Fruit fly (Drosophila melanogaster): Measurements from ENCODE around the gene ntc.

The ntc gene

dm6 chr3L:3787595-3788151 is 18.6 kb downstream of the ntc start:
- TF ChIP-seq CG1620 (GFP tag; optimal IDR thresholded peaks at IDR 0.05) (peak; percentile 25), tj (GFP tag; optimal IDR thresholded peaks at IDR 0.05) (peak; percentile 62), CG7045 (GFP tag; optimal IDR thresholded peaks at IDR 0.05) (no peak), Hr96 (GFP tag; optimal IDR thresholded peaks at IDR 0.05) (peak; percentile 54), CG12768 (GFP tag; optimal IDR thresholded peaks at IDR 0.05) (peak; percentile 48), CG7101 (tag; optimal IDR thresholded peaks at IDR 0.05) (peak; percentile 56), Crg-1 (GFP tag; optimal IDR thresholded peaks at IDR 0.05) (peak; percentile 47), bab1 (GFP tag; optimal IDR thresholded peaks at IDR 0.05) (peak; percentile 43), CG14711 (tag; optimal IDR thresholded peaks at IDR 0.05) (no peak), CG11617 (GFP tag; optimal IDR thresholded peaks at IDR 0.05) (peak; percentile 23), kay (GFP tag; ENCODE audit: borderline replicate concordance) (peak; percentile 61), cic (GFP tag; optimal IDR thresholded peaks at IDR 0.05) (peak; percentile 58), CG5204 (GFP tag; optimal IDR thresholded peaks at IDR 0.05) (no peak), cnc (optimal IDR thresholded peaks at IDR 0.05) (no peak), Mnt (GFP tag; optimal IDR thresholded peaks at IDR 0.05) (peak; percentile 63), toe (GFP tag; optimal IDR thresholded peaks at IDR 0.05) (no peak), CG33017 (tag; optimal IDR thresholded peaks at IDR 0.05) (peak; percentile 48), ovo (GFP tag; optimal IDR thresholded peaks at IDR 0.05) (no peak)

- no peak for TF ChIP-seq bab1 (GFP tag; optimal IDR thresholded peaks at IDR 0.05)
- TF ChIP-seq tj (GFP tag; optimal IDR thresholded peaks at IDR 0.05) = no peak
- TF ChIP-seq CG11617 (GFP tag; optimal IDR thresholded peaks at IDR 0.05) = no peak
- TF ChIP-seq CG1620 (GFP tag; optimal IDR thresholded peaks at IDR 0.05) = no peak
- TF ChIP-seq CG12768 (GFP tag; optimal IDR thresholded peaks at IDR 0.05) = no peak
- TF ChIP-seq Crg-1 (GFP tag; optimal IDR thresholded peaks at IDR 0.05) = no peak
- TF ChIP-seq CG33017 (tag; optimal IDR thresholded peaks at IDR 0.05) = no peak
- no peak for TF ChIP-seq toe (GFP tag; optimal IDR thresholded peaks at IDR 0.05)
- no peak for TF ChIP-seq CG7101 (tag; optimal IDR thresholded peaks at IDR 0.05)
- no peak for TF ChIP-seq CG5204 (GFP tag; optimal IDR thresholded peaks at IDR 0.05)
- no peak for TF ChIP-seq ovo (GFP tag; optimal IDR thresholded peaks at IDR 0.05)
- TF ChIP-seq kay (GFP tag; ENCODE audit: borderline replicate concordance) = no peak
- no peak for TF ChIP-seq Mnt (GFP tag; optimal IDR thresholded peaks at IDR 0.05)
- no peak for TF ChIP-seq pad (GFP tag; optimal IDR thresholded peaks at IDR 0.05)
- TF ChIP-seq cnc (optimal IDR thresholded peaks at IDR 0.05) = no peak
- TF ChIP-seq CG7045 (GFP tag; optimal IDR thresholded peaks at IDR 0.05) = no peak
- TF ChIP-seq cic (GFP tag; optimal IDR thresholded peaks at IDR 0.05) = no peak
- no peak for TF ChIP-seq Clk (GFP tag; optimal IDR thresholded peaks at IDR 0.05)
Measured at dm6 chr3L:3787077-3787433, 19.2 kb downstream of the ntc start.

- TF ChIP-seq Crg-1 (GFP tag; optimal IDR thresholded peaks at IDR 0.05) (no peak), toe (GFP tag; optimal IDR thresholded peaks at IDR 0.05) (no peak), Mnt (GFP tag; optimal IDR thresholded peaks at IDR 0.05) (peak; percentile 7), Clk (GFP tag; optimal IDR thresholded peaks at IDR 0.05) (no peak), CG7101 (tag; optimal IDR thresholded peaks at IDR 0.05) (peak; percentile 37), Hr96 (GFP tag; optimal IDR thresholded peaks at IDR 0.05) (no peak), CG11617 (GFP tag; optimal IDR thresholded peaks at IDR 0.05) (no peak), CG33017 (tag; optimal IDR thresholded peaks at IDR 0.05) (peak; percentile 28), cnc (optimal IDR thresholded peaks at IDR 0.05) (no peak), cic (GFP tag; optimal IDR thresholded peaks at IDR 0.05) (peak; percentile 16), ovo (GFP tag; optimal IDR thresholded peaks at IDR 0.05) (no peak), CG12768 (GFP tag; optimal IDR thresholded peaks at IDR 0.05) (no peak), CG14711 (tag; optimal IDR thresholded peaks at IDR 0.05) (peak; percentile 27), kay (GFP tag; ENCODE audit: borderline replicate concordance) (no peak), bab1 (GFP tag; optimal IDR thresholded peaks at IDR 0.05) (no peak), pad (GFP tag; optimal IDR thresholded peaks at IDR 0.05) (no peak), CG1620 (GFP tag; optimal IDR thresholded peaks at IDR 0.05) (no peak), CG7045 (GFP tag; optimal IDR thresholded peaks at IDR 0.05) (no peak), CG5204 (GFP tag; optimal IDR thresholded peaks at IDR 0.05) (peak; percentile 20), tj (GFP tag; optimal IDR thresholded peaks at IDR 0.05) (no peak)
Measured at dm6 chr3L:3786344-3787076, 19.7 kb downstream of the ntc start.

dm6 chr3L:3785688-3786087 is 20.6 kb downstream of the ntc start:
- TF ChIP-seq CG1620 (GFP tag; optimal IDR thresholded peaks at IDR 0.05) (no peak), Hr96 (GFP tag; optimal IDR thresholded peaks at IDR 0.05) (no peak), CG7045 (GFP tag; optimal IDR thresholded peaks at IDR 0.05) (no peak), cnc (optimal IDR thresholded peaks at IDR 0.05) (no peak), CG7101 (tag; optimal IDR thresholded peaks at IDR 0.05) (no peak)

- TF ChIP-seq pad (GFP tag; optimal IDR thresholded peaks at IDR 0.05) = no peak
- no peak for TF ChIP-seq CG7045 (GFP tag; optimal IDR thresholded peaks at IDR 0.05)
- TF ChIP-seq toe (GFP tag; optimal IDR thresholded peaks at IDR 0.05) = no peak
- no peak for TF ChIP-seq CG5204 (GFP tag; optimal IDR thresholded peaks at IDR 0.05)
- TF ChIP-seq tj (GFP tag; optimal IDR thresholded peaks at IDR 0.05) = no peak
- TF ChIP-seq CG14711 (tag; optimal IDR thresholded peaks at IDR 0.05) = peak; percentile 1
Measured at dm6 chr3L:3785002-3785661, 21.1 kb downstream of the ntc start.

- TF ChIP-seq Mnt (GFP tag; optimal IDR thresholded peaks at IDR 0.05) = no peak
- TF ChIP-seq CG7101 (tag; optimal IDR thresholded peaks at IDR 0.05) = no peak
- TF ChIP-seq tj (GFP tag; optimal IDR thresholded peaks at IDR 0.05) = no peak
- no peak for TF ChIP-seq CG11617 (GFP tag; optimal IDR thresholded peaks at IDR 0.05)
- TF ChIP-seq cic (GFP tag; optimal IDR thresholded peaks at IDR 0.05) = no peak
- TF ChIP-seq toe (GFP tag; optimal IDR thresholded peaks at IDR 0.05) = no peak
- TF ChIP-seq Clk (GFP tag; optimal IDR thresholded peaks at IDR 0.05) = no peak
- TF ChIP-seq kay (GFP tag; ENCODE audit: borderline replicate concordance) = peak; percentile 7
- no peak for TF ChIP-seq CG12768 (GFP tag; optimal IDR thresholded peaks at IDR 0.05)
Measured at dm6 chr3L:3784001-3784400, 22.3 kb downstream of the ntc start.
